Worm (Caenorhabditis elegans): ENCODE results near the gene D2089.8.

The D2089.8 gene

ce11 chrII:10643403-10643802 is 19.2 kb downstream of the D2089.8 start, which contains the start of gene M28.4:
M28.4 (plus strand) TSS chrII:10643703.
- TF ChIP-seq elt-2 (tag; optimal IDR thresholded peaks at IDR 0.05), result no peak
- no peak for TF ChIP-seq pat-9 (tag; optimal IDR thresholded peaks at IDR 0.05)
- no peak for TF ChIP-seq ama-1 (optimal IDR thresholded peaks at IDR 0.05)
- no peak for TF ChIP-seq madf-2 (tag; optimal IDR thresholded peaks at IDR 0.05)
- no peak for TF ChIP-seq odd-2 (tag; optimal IDR thresholded peaks at IDR 0.05)
- TF ChIP-seq hlh-30 (tag; optimal IDR thresholded peaks at IDR 0.05; ENCODE audit: insufficient read depth), result no peak
- no peak for TF ChIP-seq ets-4 (tag; optimal IDR thresholded peaks at IDR 0.05)
- no peak for TF ChIP-seq ceh-30 (tag; optimal IDR thresholded peaks at IDR 0.05)
- TF ChIP-seq tbx-7 (tag; optimal IDR thresholded peaks at IDR 0.05), result no peak
- no peak for TF ChIP-seq elt-4 (tag; optimal IDR thresholded peaks at IDR 0.05)
- no peak for TF ChIP-seq ceh-2 (tag; optimal IDR thresholded peaks at IDR 0.05)
- no peak for TF ChIP-seq nfya-1 (tag; optimal IDR thresholded peaks at IDR 0.05)
- no peak for TF ChIP-seq hlh-6 (tag; optimal IDR thresholded peaks at IDR 0.05)
- TF ChIP-seq Y22D7AL.16 (tag; optimal IDR thresholded peaks at IDR 0.05), result no peak
- TF ChIP-seq ahr-1 (tag; optimal IDR thresholded peaks at IDR 0.05), result no peak
- no peak for TF ChIP-seq ceh-9 (tag; optimal IDR thresholded peaks at IDR 0.05)
- TF ChIP-seq ceh-31 (tag; optimal IDR thresholded peaks at IDR 0.05), result no peak
- no peak for TF ChIP-seq hlh-8 (tag; optimal IDR thresholded peaks at IDR 0.05)
- TF ChIP-seq T23F11.4 (GFP tag; optimal IDR thresholded peaks at IDR 0.05), result no peak

- TF ChIP-seq ztf-16 (tag; optimal IDR thresholded peaks at IDR 0.05) (no peak), ets-4 (tag; optimal IDR thresholded peaks at IDR 0.05) (no peak), unc-55 (GFP tag; optimal IDR thresholded peaks at IDR 0.05) (no peak), pha-4 (tag; optimal IDR thresholded peaks at IDR 0.05) (no peak), fax-1 (tag; optimal IDR thresholded peaks at IDR 0.05) (no peak), rnt-1 (tag; optimal IDR thresholded peaks at IDR 0.05) (no peak), pros-1 (tag; optimal IDR thresholded peaks at IDR 0.05) (no peak), syd-9 (tag; optimal IDR thresholded peaks at IDR 0.05) (no peak), ceh-19 (GFP tag; optimal IDR thresholded peaks at IDR 0.05) (no peak), hlh-15 (tag; optimal IDR thresholded peaks at IDR 0.05) (no peak)
Observed at ce11 chrII:10639110-10639509, 23.5 kb downstream of the D2089.8 start, which contains the start of gene M28.9. M28.9 (plus strand) TSS chrII:10639410.

DNA sequence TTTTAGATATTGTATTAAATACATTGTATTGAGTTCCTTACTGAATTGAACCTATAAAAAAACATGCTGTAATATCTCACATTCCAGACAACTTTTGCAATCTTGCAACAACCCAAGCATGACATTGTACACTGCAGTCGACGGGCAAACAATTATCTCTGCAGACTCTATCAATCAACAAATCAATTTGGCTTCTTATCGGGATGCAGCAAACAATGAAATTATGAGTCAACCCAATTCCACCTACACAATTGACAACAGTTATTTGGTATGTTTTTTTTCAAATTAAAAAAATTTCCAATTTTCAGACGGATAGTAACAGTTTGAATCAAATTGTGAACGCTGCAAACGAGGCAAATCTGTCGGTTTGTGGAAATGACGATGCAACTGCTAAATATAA is 31.6 kb downstream of the D2089.8 start:
- no peak for TF ChIP-seq ref-2 (tag; optimal IDR thresholded peaks at IDR 0.05)
- no peak for TF ChIP-seq odd-2 (tag; optimal IDR thresholded peaks at IDR 0.05)
- no peak for TF ChIP-seq ceh-30 (tag; optimal IDR thresholded peaks at IDR 0.05)
- no peak for TF ChIP-seq pag-3 (tag; optimal IDR thresholded peaks at IDR 0.05; ENCODE audit: borderline replicate concordance)
- no peak for TF ChIP-seq fax-1 (tag; optimal IDR thresholded peaks at IDR 0.05)
- TF ChIP-seq ceh-24 (tag; optimal IDR thresholded peaks at IDR 0.05), result no peak
- no peak for TF ChIP-seq hlh-8 (tag; optimal IDR thresholded peaks at IDR 0.05)
- no peak for TF ChIP-seq ceh-34 (tag; optimal IDR thresholded peaks at IDR 0.05)
- TF ChIP-seq npax-4 (tag; optimal IDR thresholded peaks at IDR 0.05), result no peak
- TF ChIP-seq ahr-1 (tag; optimal IDR thresholded peaks at IDR 0.05), result no peak
- TF ChIP-seq C08G9.2 (tag; optimal IDR thresholded peaks at IDR 0.05), result no peak
- TF ChIP-seq unc-86 (tag; optimal IDR thresholded peaks at IDR 0.05), result no peak
- no peak for TF ChIP-seq pax-1 (tag; optimal IDR thresholded peaks at IDR 0.05)
- no peak for TF ChIP-seq sox-4 (tag; optimal IDR thresholded peaks at IDR 0.05)
- no peak for TF ChIP-seq K09A11.1 (tag; optimal IDR thresholded peaks at IDR 0.05; ENCODE audit: insufficient read depth)

- TF ChIP-seq mec-3 (tag; optimal IDR thresholded peaks at IDR 0.05; ENCODE audit: borderline replicate concordance), result no peak
- no peak for TF ChIP-seq elt-4 (tag; optimal IDR thresholded peaks at IDR 0.05)
- no peak for TF ChIP-seq fax-1 (tag; optimal IDR thresholded peaks at IDR 0.05)
- TF ChIP-seq ahr-1 (tag; optimal IDR thresholded peaks at IDR 0.05), result no peak
- no peak for TF ChIP-seq C08G9.2 (tag; optimal IDR thresholded peaks at IDR 0.05)
- TF ChIP-seq K02D7.2 (tag; optimal IDR thresholded peaks at IDR 0.05), result no peak
- TF ChIP-seq ceh-14 (tag; optimal IDR thresholded peaks at IDR 0.05), result no peak
- no peak for TF ChIP-seq syd-9 (tag; optimal IDR thresholded peaks at IDR 0.05)
- TF ChIP-seq unc-86 (tag; optimal IDR thresholded peaks at IDR 0.05), result no peak
Observed at ce11 chrII:10627963-10628362, 34.6 kb downstream of the D2089.8 start, which contains the start of gene M28.8. M28.8 (plus strand) TSS chrII:10628263.

All from whole organism, late embryonic.